Fruit fly (Drosophila melanogaster): ENCODE results near the gene Mkp3.

DNA sequence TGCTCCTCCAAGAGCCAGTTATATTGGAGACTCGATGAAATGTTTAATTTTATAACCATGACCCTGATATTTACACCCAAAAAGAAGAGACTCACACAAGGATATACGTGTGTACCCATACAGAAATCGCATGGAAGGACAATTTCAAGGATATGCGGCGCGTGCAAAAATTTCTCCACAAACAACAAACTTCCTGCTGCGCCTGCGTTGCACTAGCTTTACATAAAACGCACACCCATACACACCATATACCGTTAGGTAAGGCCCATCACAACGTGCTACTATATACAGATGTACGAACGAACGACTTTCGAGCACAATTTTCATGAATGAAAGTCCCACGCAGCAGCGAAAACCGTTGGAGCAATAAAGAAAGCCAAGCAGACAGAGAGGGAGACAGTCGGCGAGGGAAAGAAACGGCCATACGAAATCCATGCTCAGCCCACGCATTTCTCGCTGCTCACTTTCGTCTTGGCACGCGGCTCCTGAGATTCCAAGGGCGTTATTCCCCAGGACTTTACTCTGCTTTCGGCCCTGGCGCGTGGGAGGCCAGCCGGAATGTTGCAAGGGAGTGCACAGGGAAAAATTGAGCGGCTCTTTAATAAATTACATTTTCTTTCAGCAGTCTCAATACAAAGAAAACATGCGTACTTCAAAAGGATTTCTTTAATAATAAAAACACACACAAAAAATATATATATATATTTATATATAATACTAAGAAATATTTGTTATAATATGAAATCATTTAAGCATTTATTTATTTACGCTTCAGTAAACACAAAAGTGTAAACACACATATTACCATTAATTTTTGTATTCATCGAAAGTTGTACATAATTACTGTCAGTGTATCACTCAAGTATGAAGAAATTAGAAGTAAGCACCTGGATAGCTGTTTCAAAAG lies 1.4 kb upstream of the Mkp3 start:
- no peak for TF ChIP-seq pan (optimal IDR thresholded peaks at IDR 0.05)
- TF ChIP-seq CG32264 (GFP tag; optimal IDR thresholded peaks at IDR 0.05): no peak
- TF ChIP-seq ey (GFP tag; optimal IDR thresholded peaks at IDR 0.05): no peak
- TF ChIP-seq Sp1 (GFP tag; optimal IDR thresholded peaks at IDR 0.05): peak; percentile 28
- TF ChIP-seq HLH106 (tag; optimal IDR thresholded peaks at IDR 0.05): peak; percentile 10
- no peak for TF ChIP-seq Rel (GFP tag; optimal IDR thresholded peaks at IDR 0.05)
- TF ChIP-seq Rel (tag; optimal IDR thresholded peaks at IDR 0.05): no peak
- TF ChIP-seq dl (GFP tag; optimal IDR thresholded peaks at IDR 0.05; ENCODE audit: insufficient read depth in 1 of 2, partially characterized antibody in 2 of 2): no peak

Data from whole organism, wandering third instar larva.